Worm (Caenorhabditis elegans): ENCODE results near the gene clec-129.

- no peak for TF ChIP-seq nhr-11 (tag; optimal IDR thresholded peaks at IDR 0.05)
- no peak for TF ChIP-seq ZK546.5 (tag; optimal IDR thresholded peaks at IDR 0.05)
- no peak for TF ChIP-seq nhr-77 (tag; optimal IDR thresholded peaks at IDR 0.05)
- no peak for TF ChIP-seq hlh-30 (tag; optimal IDR thresholded peaks at IDR 0.05; ENCODE audit: insufficient read depth)
- TF ChIP-seq D1046.2 (GFP tag; IDR thresholded peaks at IDR 0.05), result no peak
- TF ChIP-seq hif-1 (tag; optimal IDR thresholded peaks at IDR 0.05), result no peak
- TF ChIP-seq zfp-3 (GFP tag; conservative IDR thresholded peaks at IDR 0.05), result no peak
- no peak for TF ChIP-seq daf-19 (GFP tag; conservative IDR thresholded peaks at IDR 0.05)
- TF ChIP-seq unc-130 (GFP tag; optimal IDR thresholded peaks at IDR 0.05), result no peak
- TF ChIP-seq fkh-10 (GFP tag; optimal IDR thresholded peaks at IDR 0.05), result no peak
- no peak for TF ChIP-seq ctbp-1 (GFP tag; IDR thresholded peaks at IDR 0.05)
- TF ChIP-seq ztf-7 (tag; optimal IDR thresholded peaks at IDR 0.05), result no peak
- no peak for TF ChIP-seq unc-39 (tag; optimal IDR thresholded peaks at IDR 0.05)
- no peak for TF ChIP-seq fos-1 (tag; optimal IDR thresholded peaks at IDR 0.05)
Measured at ce11 chrII:3562419-3562818, 8.9 kb upstream of the clec-129 start, which contains the start of gene W10G11.3.

Measured in whole organism, L4 larva.